Worm (Caenorhabditis elegans) whole organism, L2 larva: ENCODE results near the gene srlf-4.

ENCODE experiments used
- aly-2 ChIP-seq: fragments of 150-350 bp; optimal IDR thresholded peaks from 2 replicates; lab custom pipeline; 2014; ENCODE audit warnings: missing biosample characterization, missing genetic modification characterization
- ama-1 ChIP-seq: fragments of 150-350 bp; optimal IDR thresholded peaks from 2 replicates; lab custom pipeline; 2018; ENCODE audit warnings: inconsistent platforms
- egl-27 ChIP-seq: sonication (generic microtip); optimal IDR thresholded peaks from 3 replicates; lab custom pipeline; 2017; ENCODE audit warnings: missing biosample characterization, missing genetic modification reagents, missing genetic modification characterization
- elt-1 ChIP-seq: fragments of 150-350 bp; optimal IDR thresholded peaks from 2 replicates; lab custom pipeline; 2014; ENCODE audit warnings: missing biosample characterization, missing genetic modification characterization
- elt-3 ChIP-seq: sonication (generic microtip); optimal IDR thresholded peaks from 2 replicates; lab custom pipeline; 2017; ENCODE audit warnings: missing biosample characterization, missing genetic modification characterization
- lsy-2 ChIP-seq, 2 experiments: fragments of 150-350 bp in 1 of 2; sonication (generic microtip) in 1 of 2; optimal IDR thresholded peaks; 2 replicates each; lab custom pipeline; 2014 to 2017; ENCODE audit warnings: missing biosample characterization in 2 of 2, missing genetic modification characterization in 2 of 2
- mab-5 ChIP-seq: fragments of 150-350 bp; optimal IDR thresholded peaks from 2 replicates; lab custom pipeline; 2014; ENCODE audit warnings: missing biosample characterization, missing genetic modification characterization
- nhr-237 ChIP-seq: fragments of 150-350 bp; optimal IDR thresholded peaks from 2 replicates; lab custom pipeline; 2014; ENCODE audit warnings: missing biosample characterization, missing genetic modification characterization
- nhr-6 ChIP-seq: fragments of 150-350 bp; optimal IDR thresholded peaks from 2 replicates; lab custom pipeline; 2014; ENCODE audit warnings: missing biosample characterization, missing genetic modification characterization
- snpc-4 ChIP-seq: fragments of 150-350 bp; optimal IDR thresholded peaks from 2 replicates; lab custom pipeline; 2014; ENCODE audit warnings: missing biosample characterization, missing genetic modification characterization
- unc-55 ChIP-seq: fragments of 150-350 bp; sonication (generic microtip); optimal IDR thresholded peaks from 3 replicates; lab custom pipeline; 2014; ENCODE audit warnings: missing biosample characterization, missing genetic modification reagents, missing genetic modification characterization
- ztf-11 ChIP-seq: sonication (generic microtip); optimal IDR thresholded peaks from 2 replicates; lab custom pipeline; 2017; ENCODE audit warnings: missing biosample characterization, missing genetic modification characterization

- no peak for TF ChIP-seq elt-3 (tag; lab: Kevin White, UChicago)
- TF ChIP-seq mab-5 (tag; lab: Kevin White, UChicago): no peak
- TF ChIP-seq snpc-4: no peak
- TF ChIP-seq egl-27: no peak
- no peak for TF ChIP-seq lsy-2 (tag; optimal IDR thresholded peaks at IDR 0.05; lab: Kevin White, UChicago)
- no peak for TF ChIP-seq ama-1 (lab: Kevin White, UChicago)
- no peak for TF ChIP-seq aly-2 (tag; lab: Kevin White, UChicago)
- no peak for TF ChIP-seq ztf-11
- TF ChIP-seq unc-55 (GFP tag; lab: Kevin White, UChicago): no peak
- TF ChIP-seq elt-1 (tag; lab: Kevin White, UChicago): no peak
- no peak for TF ChIP-seq nhr-237 (tag; lab: Kevin White, UChicago)
- no peak for TF ChIP-seq nhr-6
Measured at ce11 chrIV:12876558-12876957, 47.7 kb downstream of the srlf-4 start.
